Worm (Caenorhabditis elegans) whole organism, L4/young adult: ENCODE measurements around the gene T23B5.6.

Source experiments
- dao-5 ChIP-seq: sonication (generic microtip); optimal IDR thresholded peaks from 2 replicates; lab custom pipeline; 2016; ENCODE audit warnings: missing genotype, missing genetic modification characterization, moderate library complexity, missing compliant biosample characterization
- him-1 ChIP-seq: sonication (generic microtip); optimal IDR thresholded peaks from 2 replicates; lab custom pipeline; 2016; ENCODE audit warnings: missing genotype, missing genetic modification reagents, missing genetic modification characterization, missing compliant biosample characterization

DNA sequence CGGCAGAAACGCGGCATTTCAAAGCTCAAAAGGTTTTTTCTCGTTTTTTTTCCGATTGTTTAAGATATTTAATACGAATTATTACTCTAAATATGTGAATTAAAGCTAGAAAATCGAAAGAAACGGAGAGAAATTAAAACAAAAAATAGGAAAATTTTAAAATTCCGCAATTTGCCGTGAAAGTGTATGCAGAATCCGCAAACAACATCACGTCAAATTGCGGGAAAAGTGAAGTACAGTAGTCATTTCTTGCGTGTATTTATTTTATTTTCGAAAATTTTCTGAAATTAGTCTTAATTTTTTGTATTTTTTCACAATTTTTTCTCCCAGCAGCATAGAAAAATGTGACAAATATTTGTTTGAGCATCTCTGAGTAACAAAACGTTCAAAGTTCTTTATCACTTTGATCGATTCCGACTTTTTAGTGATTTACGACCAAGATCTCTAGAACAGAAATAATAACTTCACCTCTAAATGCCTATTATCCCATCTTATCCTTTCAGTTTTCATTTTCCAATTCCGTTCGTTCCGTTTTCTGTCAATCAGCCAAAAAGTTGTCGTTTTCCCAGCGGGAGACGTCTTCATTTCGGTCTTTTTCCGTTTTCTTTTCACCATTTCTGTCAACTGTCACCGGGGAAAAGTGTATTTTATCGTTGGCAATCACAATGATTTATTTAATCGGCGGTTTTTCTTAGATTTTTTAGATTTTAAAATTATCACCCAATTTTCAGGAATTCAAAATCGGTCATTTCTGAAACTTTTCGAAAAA is 8.0 kb upstream of the T23B5.6 start:
- TF ChIP-seq dao-5 (tag; lab: Kevin White, UChicago), result no peak
- no peak for TF ChIP-seq him-1 (tag; lab: Kevin White, UChicago)
